Worm (Caenorhabditis elegans): ENCODE measurements around the gene nlp-5.

ce11 chrII:8276057-8276456, 37.8 kb downstream of the nlp-5 start, which contains the start of the genes gei-14 and slc-25A32:
- TF ChIP-seq T22C8.4 (GFP tag; IDR thresholded peaks at IDR 0.05), result no peak
- TF ChIP-seq ztf-29 (GFP tag; IDR thresholded peaks at IDR 0.05), result no peak
- TF ChIP-seq klf-2 (GFP tag; conservative IDR thresholded peaks at IDR 0.05), result no peak
